Worm (Caenorhabditis elegans) whole organism, L4/young adult: Measurements from ENCODE around the gene srpa-68.

ENCODE experiments used
- W03F9.2 ChIP-seq: fragments of 150-350 bp; optimal IDR thresholded peaks from 2 replicates; lab custom pipeline; 2014; ENCODE audit warnings: missing biosample characterization, missing genetic modification characterization
- dao-5 ChIP-seq: sonication (generic microtip); optimal IDR thresholded peaks from 2 replicates; lab custom pipeline; 2016; ENCODE audit warnings: missing genotype, missing genetic modification characterization, moderate library complexity, missing compliant biosample characterization
- him-1 ChIP-seq: sonication (generic microtip); optimal IDR thresholded peaks from 2 replicates; lab custom pipeline; 2016; ENCODE audit warnings: missing genotype, missing genetic modification reagents, missing genetic modification characterization, missing compliant biosample characterization

The srpa-68 gene

ce11 chrV:12241126-12241525 is 50.3 kb downstream of the srpa-68 start, which contains the start of gene ttr-22:
Gene ttr-22 (plus strand): TSS chrV:12241426.
- TF ChIP-seq him-1 (no peak), W03F9.2 (tag; lab: Kevin White, UChicago) (no peak), dao-5 (tag; lab: Kevin White, UChicago) (no peak)
